Worm (Caenorhabditis elegans) whole organism, young adult: ENCODE measurements around the gene M176.11.
"Not testable (repeated sequence)": the region's sequence is repeated elsewhere in the genome, so short reads cannot be mapped to it uniquely, and the experiment has no call there.

ENCODE experiments used
- hrde-1 ChIP-seq: sonication (generic microtip); optimal IDR thresholded peaks from 2 replicates; lab custom pipeline; 2016; ENCODE audit warnings: missing genetic modification characterization, mild to moderate bottlenecking, missing compliant biosample characterization, moderate library complexity, missing genotype, missing genetic modification reagents, borderline replicate concordance
- lin-26 ChIP-seq: fragments of 200-800 bp; sonication (Bioruptor generic); IDR thresholded peaks from 2 replicates; pipeline ENCODE4 v1.3.6; 2022; ENCODE audit warnings: missing genetic modification reagents, missing genetic modification characterization, missing compliant biosample characterization
- pha-4 ChIP-seq: fragments of 150-350 bp; sonication (generic microtip); optimal IDR thresholded peaks from 2 replicates; lab custom pipeline; 2014; ENCODE audit warnings: missing biosample characterization, missing genetic modification reagents, missing genetic modification characterization
- rec-8 ChIP-seq, 2 experiments: sonication (generic microtip); optimal IDR thresholded peaks; 2 replicates each; lab custom pipeline; 2016; ENCODE audit warnings: mild to moderate bottlenecking in 2 of 2, missing genetic modification characterization in 2 of 2, missing genetic modification reagents in 2 of 2, missing genotype in 2 of 2, missing biosample characterization in 1 of 2, missing compliant biosample characterization in 1 of 2, moderate library complexity in 1 of 2
- snpc-4 ChIP-seq, 5 experiments: fragments of 150-350 bp in 1 of 5; sonication (generic microtip) in 4 of 5; optimal IDR thresholded peaks; 2 replicates each; lab custom pipeline; 2014 to 2018; ENCODE audit warnings: missing genetic modification characterization in 5 of 5, missing biosample characterization in 3 of 5, antibody characterized with exemption in 2 of 5, mild to moderate bottlenecking in 2 of 5, missing compliant biosample characterization in 2 of 5, missing genotype in 2 of 5, moderate library complexity in 2 of 5, missing genetic modification reagents in 1 of 5
- sptf-2 ChIP-seq: fragments of 200-800 bp; sonication (Bioruptor generic); optimal IDR thresholded peaks from 2 replicates; lab custom pipeline; 2018; ENCODE audit warnings: mild to moderate bottlenecking, missing genetic modification characterization, missing compliant biosample characterization
- unc-62 ChIP-seq: fragments of 150-350 bp; optimal IDR thresholded peaks from 2 replicates; lab custom pipeline; 2014; ENCODE audit warnings: missing biosample characterization, missing genetic modification reagents, missing genetic modification characterization
- zfh-2 ChIP-seq: fragments of 200-800 bp; sonication (Bioruptor generic); conservative IDR thresholded peaks from 2 replicates; pipeline ENCODE4 v1.3.6; 2022; ENCODE audit warnings: missing genetic modification reagents, missing genetic modification characterization, missing compliant biosample characterization

DNA sequence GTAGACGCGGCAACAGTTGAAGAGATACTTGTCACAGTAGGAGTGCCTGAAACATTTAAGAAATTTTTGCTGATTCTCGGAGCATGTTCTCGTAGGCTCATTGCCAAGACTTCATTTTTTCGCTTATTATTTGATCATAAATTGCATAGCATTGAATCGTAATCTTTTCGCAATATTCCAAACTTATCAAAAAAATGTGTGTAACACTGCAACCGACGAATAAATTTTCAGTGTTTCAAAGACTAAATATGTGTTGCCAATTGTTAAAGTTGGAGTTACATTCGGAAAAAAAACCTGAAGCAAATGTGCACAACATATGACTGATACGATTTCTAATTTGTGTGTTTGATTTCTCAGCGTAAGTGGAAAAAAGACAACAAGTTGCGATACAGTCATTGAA is 37.4 kb downstream of the M176.11 start, which contains the start of gene R09D1.14:
- TF ChIP-seq zfh-2 (GFP tag; lab: Robert Waterston, UW); sptf-2; snpc-4 (GFP tag; optimal IDR thresholded peaks at IDR 0.05; lab: Kevin White, UChicago); snpc-4 (tag; optimal IDR thresholded peaks at IDR 0.05; lab: Kevin White, UChicago); lin-26 (GFP tag; lab: Robert Waterston, UW); unc-62 (GFP tag; lab: Kevin White, UChicago); pha-4; hrde-1 (tag; lab: Kevin White, UChicago); rec-8 (tag; optimal IDR thresholded peaks at IDR 0.05; lab: Kevin White, UChicago): not testable (repeated sequence)
